Worm (Caenorhabditis elegans): ENCODE results near the gene srv-15.
A peak's percentile ranks its signal among the peaks of the same experiment; 100 is the strongest.

Gene srv-15

ce11 chrIV:15883922-15884321 is 22.5 kb upstream of the srv-15 start, which contains the start of gene Y105C5B.3:
TSS of gene Y105C5B.3 (plus strand) at chrIV:15884222.
- TF ChIP-seq F13C5.2 (tag; optimal IDR thresholded peaks at IDR 0.05): no peak
- no peak for TF ChIP-seq scrt-1 (GFP tag; IDR thresholded peaks at IDR 0.05)
- no peak for TF ChIP-seq flt-1 (GFP tag; IDR thresholded peaks at IDR 0.05)
- no peak for TF ChIP-seq hmg-4 (GFP tag; optimal IDR thresholded peaks at IDR 0.05)
- no peak for TF ChIP-seq tbx-37 (GFP tag; conservative IDR thresholded peaks at IDR 0.05)
- no peak for TF ChIP-seq ets-7 (tag; optimal IDR thresholded peaks at IDR 0.05)

ce11 chrIV:15894133-15894532 is 12.2 kb upstream of the srv-15 start, which contains the start of gene srv-14:
TSS of gene srv-14 (minus strand) at chrIV:15894233.
- TF ChIP-seq scrt-1 (GFP tag; IDR thresholded peaks at IDR 0.05) (no peak), ceh-13 (GFP tag; optimal IDR thresholded peaks at IDR 0.05) (no peak), flt-1 (GFP tag; IDR thresholded peaks at IDR 0.05) (no peak), ama-1 (optimal IDR thresholded peaks at IDR 0.05) (no peak), B0310.2 (tag; optimal IDR thresholded peaks at IDR 0.05) (no peak), ets-7 (tag; optimal IDR thresholded peaks at IDR 0.05) (no peak), tra-4 (tag; optimal IDR thresholded peaks at IDR 0.05) (no peak), aly-1 (tag; optimal IDR thresholded peaks at IDR 0.05) (no peak), hmg-4 (GFP tag; optimal IDR thresholded peaks at IDR 0.05) (no peak), ceh-36 (tag; optimal IDR thresholded peaks at IDR 0.05) (no peak), pes-1 (GFP tag; IDR thresholded peaks at IDR 0.05) (no peak), sea-1 (GFP tag; conservative IDR thresholded peaks at IDR 0.05) (no peak), hnd-1 (tag; optimal IDR thresholded peaks at IDR 0.05) (no peak), F13C5.2 (tag; optimal IDR thresholded peaks at IDR 0.05) (no peak), tbx-37 (GFP tag; conservative IDR thresholded peaks at IDR 0.05) (no peak)

- TF ChIP-seq tbx-11 (GFP tag; IDR thresholded peaks at IDR 0.05): no peak
- no peak for TF ChIP-seq sea-1 (GFP tag; conservative IDR thresholded peaks at IDR 0.05)
- no peak for TF ChIP-seq aly-1 (tag; optimal IDR thresholded peaks at IDR 0.05)
- TF ChIP-seq ets-7 (tag; optimal IDR thresholded peaks at IDR 0.05): no peak
These were observed 11.6 kb upstream of the srv-15 start for ce11 chrIV:15894819-15895218.

- TF ChIP-seq tbx-37 (GFP tag; conservative IDR thresholded peaks at IDR 0.05): peak; percentile 76
- peak; percentile 93 for TF ChIP-seq pes-1 (GFP tag; IDR thresholded peaks at IDR 0.05)
- peak; percentile 93 for TF ChIP-seq flt-1 (GFP tag; IDR thresholded peaks at IDR 0.05)
These were observed 10.5 kb upstream of the srv-15 start for ce11 chrIV:15895861-15896260.

- TF ChIP-seq tbx-37 (GFP tag; conservative IDR thresholded peaks at IDR 0.05) (no peak), sea-1 (GFP tag; conservative IDR thresholded peaks at IDR 0.05) (no peak), ceh-13 (GFP tag; optimal IDR thresholded peaks at IDR 0.05) (no peak), B0310.2 (tag; optimal IDR thresholded peaks at IDR 0.05) (no peak), ets-7 (tag; optimal IDR thresholded peaks at IDR 0.05) (no peak), pes-1 (GFP tag; IDR thresholded peaks at IDR 0.05) (no peak), flt-1 (GFP tag; IDR thresholded peaks at IDR 0.05) (no peak), F13C5.2 (tag; optimal IDR thresholded peaks at IDR 0.05) (no peak), tbx-11 (GFP tag; IDR thresholded peaks at IDR 0.05) (no peak), tra-4 (tag; optimal IDR thresholded peaks at IDR 0.05) (no peak), aly-1 (tag; optimal IDR thresholded peaks at IDR 0.05) (no peak), hmbx-1 (tag; optimal IDR thresholded peaks at IDR 0.05) (no peak), hnd-1 (tag; optimal IDR thresholded peaks at IDR 0.05) (no peak), scrt-1 (GFP tag; IDR thresholded peaks at IDR 0.05) (no peak), ceh-36 (tag; optimal IDR thresholded peaks at IDR 0.05) (no peak), ama-1 (optimal IDR thresholded peaks at IDR 0.05) (no peak), hmg-4 (GFP tag; optimal IDR thresholded peaks at IDR 0.05) (no peak)
These were observed 6.2 kb upstream of the srv-15 start for ce11 chrIV:15900158-15900557.

ce11 chrIV:15901123-15901522 is 5.3 kb upstream of the srv-15 start, which contains the start of gene Y105C5B.5:
TSS of gene Y105C5B.5 (minus strand) at chrIV:15901225.
- TF ChIP-seq sea-1 (GFP tag; conservative IDR thresholded peaks at IDR 0.05): no peak
- TF ChIP-seq ceh-36 (tag; optimal IDR thresholded peaks at IDR 0.05): no peak
- no peak for TF ChIP-seq aly-1 (tag; optimal IDR thresholded peaks at IDR 0.05)

- TF ChIP-seq hmbx-1 (tag; optimal IDR thresholded peaks at IDR 0.05) (no peak), tbx-37 (GFP tag; conservative IDR thresholded peaks at IDR 0.05) (no peak), hnd-1 (tag; optimal IDR thresholded peaks at IDR 0.05) (no peak), ceh-36 (tag; optimal IDR thresholded peaks at IDR 0.05) (no peak), tra-4 (tag; optimal IDR thresholded peaks at IDR 0.05) (no peak), tbx-11 (GFP tag; IDR thresholded peaks at IDR 0.05) (no peak), ets-7 (tag; optimal IDR thresholded peaks at IDR 0.05) (no peak), ama-1 (optimal IDR thresholded peaks at IDR 0.05) (no peak), B0310.2 (tag; optimal IDR thresholded peaks at IDR 0.05) (no peak), scrt-1 (GFP tag; IDR thresholded peaks at IDR 0.05) (no peak), hmg-4 (GFP tag; optimal IDR thresholded peaks at IDR 0.05) (no peak), F13C5.2 (tag; optimal IDR thresholded peaks at IDR 0.05) (no peak), pes-1 (GFP tag; IDR thresholded peaks at IDR 0.05) (no peak), sea-1 (GFP tag; conservative IDR thresholded peaks at IDR 0.05) (no peak), aly-1 (tag; optimal IDR thresholded peaks at IDR 0.05) (no peak), ceh-13 (GFP tag; optimal IDR thresholded peaks at IDR 0.05) (no peak), flt-1 (GFP tag; IDR thresholded peaks at IDR 0.05) (no peak)
These were observed 1.9 kb downstream of the srv-15 start for ce11 chrIV:15908251-15908650.

ce11 chrIV:15915061-15915460 is 8.7 kb downstream of the srv-15 start:
- TF ChIP-seq tra-4 (tag; optimal IDR thresholded peaks at IDR 0.05): no peak
- TF ChIP-seq aly-1 (tag; optimal IDR thresholded peaks at IDR 0.05): no peak
- TF ChIP-seq ets-7 (tag; optimal IDR thresholded peaks at IDR 0.05): no peak
- no peak for TF ChIP-seq scrt-1 (GFP tag; IDR thresholded peaks at IDR 0.05)
- TF ChIP-seq tbx-11 (GFP tag; IDR thresholded peaks at IDR 0.05): no peak
- no peak for TF ChIP-seq ceh-36 (tag; optimal IDR thresholded peaks at IDR 0.05)
- TF ChIP-seq ceh-13 (GFP tag; optimal IDR thresholded peaks at IDR 0.05): no peak
- no peak for TF ChIP-seq ama-1 (optimal IDR thresholded peaks at IDR 0.05)
- no peak for TF ChIP-seq flt-1 (GFP tag; IDR thresholded peaks at IDR 0.05)
- TF ChIP-seq tbx-37 (GFP tag; conservative IDR thresholded peaks at IDR 0.05): no peak
- no peak for TF ChIP-seq F13C5.2 (tag; optimal IDR thresholded peaks at IDR 0.05)
- TF ChIP-seq hmg-4 (GFP tag; optimal IDR thresholded peaks at IDR 0.05): no peak
- TF ChIP-seq hmbx-1 (tag; optimal IDR thresholded peaks at IDR 0.05): no peak
- no peak for TF ChIP-seq hnd-1 (tag; optimal IDR thresholded peaks at IDR 0.05)
- TF ChIP-seq pes-1 (GFP tag; IDR thresholded peaks at IDR 0.05): no peak
- no peak for TF ChIP-seq sea-1 (GFP tag; conservative IDR thresholded peaks at IDR 0.05)
- TF ChIP-seq B0310.2 (tag; optimal IDR thresholded peaks at IDR 0.05): no peak

Data from whole organism, early embryonic.